Worm (Caenorhabditis elegans): ENCODE measurements around the gene grl-17.

ce11 chrV:13587902-13588301 is 24.2 kb upstream of the grl-17 start, which contains the start of gene F53F4.17:
- TF ChIP-seq ceh-48 (tag; optimal IDR thresholded peaks at IDR 0.05) (no peak), sox-4 (tag; optimal IDR thresholded peaks at IDR 0.05) (no peak), ceh-30 (tag; optimal IDR thresholded peaks at IDR 0.05) (no peak), hlh-30 (tag; optimal IDR thresholded peaks at IDR 0.05; ENCODE audit: insufficient read depth) (no peak), dve-1 (tag; optimal IDR thresholded peaks at IDR 0.05) (no peak), fkh-10 (GFP tag; optimal IDR thresholded peaks at IDR 0.05) (no peak), tbx-2 (tag; optimal IDR thresholded peaks at IDR 0.05) (no peak)

Measured in whole organism, late embryonic.